Fruit fly (Drosophila melanogaster) whole organism, prepupa: ENCODE results near the gene Jon99Cii.

Source experiments
- Blimp-1 ChIP-seq: fragments of 200-800 bp; sonication (Bioruptor generic); optimal IDR thresholded peaks from 3 replicates; lab custom pipeline; 2017; ENCODE audit warnings: missing biosample characterization, missing genetic modification characterization, mild to moderate bottlenecking, moderate library complexity, missing genetic modification reagents
- CG10631 ChIP-seq: fragments of 200-800 bp; sonication (Bioruptor generic); optimal IDR thresholded peaks from 2 replicates; lab custom pipeline; 2016; ENCODE audit warnings: missing biosample characterization, missing genetic modification characterization
- CG10669 ChIP-seq: fragments of 200-800 bp; sonication (Bioruptor generic); optimal IDR thresholded peaks from 3 replicates; lab custom pipeline; 2018; ENCODE audit warnings: missing biosample characterization, mild to moderate bottlenecking, missing genetic modification characterization, moderate library complexity
- CG11294 ChIP-seq: fragments of 200-800 bp; sonication (Bioruptor generic); IDR thresholded peaks from 2 replicates; pipeline ENCODE4 v1.3.6; 2022; ENCODE audit warnings: missing biosample characterization, missing genetic modification characterization
- CG15336 ChIP-seq: fragments of 200-800 bp; sonication (Bioruptor generic); IDR thresholded peaks from 2 replicates; pipeline ENCODE4 v1.3.6; 2022; ENCODE audit warnings: missing biosample characterization, missing genetic modification characterization
- CG1621 ChIP-seq: fragments of 200-800 bp; sonication (Bioruptor generic); optimal IDR thresholded peaks from 3 replicates; lab custom pipeline; 2018; ENCODE audit warnings: missing biosample characterization, mild to moderate bottlenecking, missing genetic modification characterization
- CG16779 ChIP-seq: fragments of 200-800 bp; sonication (Bioruptor generic); optimal IDR thresholded peaks from 3 replicates; lab custom pipeline; 2017; ENCODE audit warnings: missing biosample characterization, mild to moderate bottlenecking, missing genetic modification characterization
- CG3032 ChIP-seq: fragments of 200-800 bp; optimal IDR thresholded peaks from 2 replicates; lab custom pipeline; 2019; ENCODE audit warnings: missing biosample characterization, mild to moderate bottlenecking, missing genetic modification characterization, moderate library complexity
- CG32006 ChIP-seq: fragments of 200-800 bp; sonication (Bioruptor generic); optimal IDR thresholded peaks from 3 replicates; lab custom pipeline; 2017; ENCODE audit warnings: missing biosample characterization, mild to moderate bottlenecking, missing genetic modification characterization
- CG34406 ChIP-seq: fragments of 200-800 bp; sonication (Bioruptor generic); optimal IDR thresholded peaks from 3 replicates; lab custom pipeline; 2016; ENCODE audit warnings: missing biosample characterization, missing genetic modification characterization
- CG3919 ChIP-seq: fragments of 200-800 bp; sonication (Bioruptor generic); optimal IDR thresholded peaks from 3 replicates; lab custom pipeline; 2016; ENCODE audit warnings: missing biosample characterization, missing genetic modification characterization
- CG4318 ChIP-seq: fragments of 200-800 bp; sonication (Bioruptor generic); optimal IDR thresholded peaks from 3 replicates; lab custom pipeline; 2017; ENCODE audit warnings: missing biosample characterization, mild to moderate bottlenecking, missing genetic modification characterization
- CG6276 ChIP-seq: fragments of 200-800 bp; sonication (Bioruptor generic); optimal IDR thresholded peaks from 2 replicates; lab custom pipeline; 2017; ENCODE audit warnings: missing biosample characterization, mild to moderate bottlenecking, missing genetic modification characterization
- CG6808 ChIP-seq: fragments of 200-800 bp; sonication (Bioruptor generic); optimal IDR thresholded peaks from 3 replicates; lab custom pipeline; 2017; ENCODE audit warnings: missing biosample characterization, missing genetic modification characterization, mild to moderate bottlenecking, moderate library complexity, missing genetic modification reagents
- CG6854 ChIP-seq: fragments of 200-800 bp; sonication (Bioruptor generic); optimal IDR thresholded peaks from 2 replicates; lab custom pipeline; 2017; ENCODE audit warnings: missing biosample characterization, mild to moderate bottlenecking, missing genetic modification characterization
- CG8319 ChIP-seq: fragments of 200-800 bp; sonication (Bioruptor generic); optimal IDR thresholded peaks from 3 replicates; lab custom pipeline; 2016; ENCODE audit warnings: missing biosample characterization, missing genetic modification characterization
- CG8632 ChIP-seq: fragments of 200-800 bp; sonication (Bioruptor generic); optimal IDR thresholded peaks from 3 replicates; lab custom pipeline; 2016; ENCODE audit warnings: missing biosample characterization, missing genetic modification characterization
- Eip75B ChIP-seq: fragments of 200-800 bp; sonication (Bioruptor generic); optimal IDR thresholded peaks from 3 replicates; lab custom pipeline; 2016; ENCODE audit warnings: missing biosample characterization, missing genetic modification characterization
- Eip78C ChIP-seq: fragments of 200-800 bp; sonication (Bioruptor generic); peaks from one replicate; lab custom pipeline; 2016; ENCODE audit warnings: missing biosample characterization, missing genetic modification characterization
- Eip93F ChIP-seq: fragments of 200-800 bp; sonication (Bioruptor generic); optimal IDR thresholded peaks from 2 replicates; lab custom pipeline; 2016; ENCODE audit warnings: missing biosample characterization, mild to moderate bottlenecking, missing genetic modification characterization
- Ets96B ChIP-seq: fragments of 200-800 bp; optimal IDR thresholded peaks from 2 replicates; lab custom pipeline; 2019; ENCODE audit warnings: missing biosample characterization, mild to moderate bottlenecking, missing genetic modification characterization, moderate library complexity
- Gug ChIP-seq: fragments of 200-800 bp; sonication (Bioruptor generic); IDR thresholded peaks from 2 replicates; pipeline ENCODE4 v1.3.6; 2022; ENCODE audit warnings: missing biosample characterization, missing genetic modification characterization
- Hr39 ChIP-seq: fragments of 200-800 bp; sonication (Bioruptor generic); optimal IDR thresholded peaks from 2 replicates; lab custom pipeline; 2016; ENCODE audit warnings: missing biosample characterization, missing genetic modification characterization
- Hr4 ChIP-seq: fragments of 200-800 bp; sonication (Bioruptor generic); optimal IDR thresholded peaks from 3 replicates; lab custom pipeline; 2016; ENCODE audit warnings: missing biosample characterization, missing genetic modification characterization
- Lpt ChIP-seq: fragments of 200-800 bp; sonication (Bioruptor generic); optimal IDR thresholded peaks from 3 replicates; lab custom pipeline; 2016; ENCODE audit warnings: missing biosample characterization, missing genetic modification characterization
- Met ChIP-seq: fragments of 200-800 bp; sonication (Bioruptor generic); optimal IDR thresholded peaks from 3 replicates; lab custom pipeline; 2016; ENCODE audit warnings: missing biosample characterization, missing genetic modification characterization
- OdsH ChIP-seq: fragments of 200-800 bp; sonication (Bioruptor generic); optimal IDR thresholded peaks from 3 replicates; lab custom pipeline; 2016; ENCODE audit warnings: missing biosample characterization, missing genetic modification characterization
- Sox102F ChIP-seq: fragments of 200-800 bp; sonication (Bioruptor generic); optimal IDR thresholded peaks from 2 replicates; lab custom pipeline; 2016; ENCODE audit warnings: missing biosample characterization, mild to moderate bottlenecking, missing genetic modification characterization
- Sox14 ChIP-seq: fragments of 200-800 bp; sonication (Bioruptor generic); optimal IDR thresholded peaks from 3 replicates; lab custom pipeline; 2016; ENCODE audit warnings: missing biosample characterization, missing genetic modification characterization
- achi ChIP-seq: fragments of 200-800 bp; sonication (Bioruptor generic); optimal IDR thresholded peaks from 3 replicates; lab custom pipeline; 2016; ENCODE audit warnings: missing biosample characterization, missing genetic modification characterization
- acj6 ChIP-seq: fragments of 200-800 bp; sonication (Bioruptor generic); optimal IDR thresholded peaks from 3 replicates; lab custom pipeline; 2016; ENCODE audit warnings: missing biosample characterization, missing genetic modification characterization
- cyc ChIP-seq: fragments of 200-800 bp; sonication (Bioruptor generic); optimal IDR thresholded peaks from 3 replicates; lab custom pipeline; 2016; ENCODE audit warnings: missing biosample characterization, missing genetic modification characterization
- dsx ChIP-seq: fragments of 200-800 bp; optimal IDR thresholded peaks from 3 replicates; lab custom pipeline; 2019; ENCODE audit warnings: missing biosample characterization, mild to moderate bottlenecking, missing genetic modification characterization, moderate library complexity; ENCODE audit not compliant: poor library complexity, severe bottlenecking
- eg ChIP-seq: fragments of 200-800 bp; sonication (Bioruptor generic); IDR thresholded peaks from 3 replicates; pipeline ENCODE4 v1.3.6; 2022; ENCODE audit warnings: missing biosample characterization, missing genetic modification characterization
- fd59A ChIP-seq: fragments of 200-800 bp; sonication (Bioruptor generic); optimal IDR thresholded peaks from 2 replicates; lab custom pipeline; 2017; ENCODE audit warnings: missing biosample characterization, mild to moderate bottlenecking, missing genetic modification characterization, missing genetic modification reagents
- fd85E ChIP-seq: fragments of 200-800 bp; sonication (Bioruptor generic); optimal IDR thresholded peaks from 3 replicates; lab custom pipeline; 2016; ENCODE audit warnings: missing biosample characterization, missing genetic modification characterization
- fkh ChIP-seq: fragments of 200-800 bp; sonication (Bioruptor generic); optimal IDR thresholded peaks from 3 replicates; lab custom pipeline; 2017; ENCODE audit warnings: missing biosample characterization, mild to moderate bottlenecking, missing genetic modification characterization, moderate library complexity
- lz ChIP-seq: fragments of 200-800 bp; sonication (Bioruptor generic); optimal IDR thresholded peaks from 3 replicates; lab custom pipeline; 2016; ENCODE audit warnings: missing biosample characterization, missing genetic modification characterization
- net ChIP-seq: fragments of 200-800 bp; sonication (Bioruptor generic); optimal IDR thresholded peaks from 3 replicates; lab custom pipeline; 2016; ENCODE audit warnings: missing biosample characterization, missing genetic modification characterization
- pdm3 ChIP-seq: fragments of 200-800 bp; sonication (Bioruptor generic); optimal IDR thresholded peaks from 3 replicates; lab custom pipeline; 2016; ENCODE audit warnings: missing biosample characterization, missing genetic modification characterization
- salr ChIP-seq, 2 experiments: fragments of 200-800 bp; sonication (Bioruptor generic); optimal IDR thresholded peaks; 3 replicates each; lab custom pipeline; 2016 to 2018; ENCODE audit warnings: missing biosample characterization in 2 of 2, missing genetic modification characterization in 2 of 2, mild to moderate bottlenecking in 1 of 2
- spab ChIP-seq: fragments of 200-800 bp; sonication (Bioruptor generic); optimal IDR thresholded peaks from 2 replicates; lab custom pipeline; 2017; ENCODE audit warnings: missing biosample characterization, mild to moderate bottlenecking, missing genetic modification characterization, missing genetic modification reagents
- ss ChIP-seq, 2 experiments: fragments of 200-800 bp; sonication (Bioruptor generic); optimal IDR thresholded peaks; 2 replicates in 1 of 2; 3 replicates in 1 of 2; lab custom pipeline; 2017 to 2018; ENCODE audit warnings: mild to moderate bottlenecking in 2 of 2, missing biosample characterization in 2 of 2, missing genetic modification characterization in 2 of 2, moderate library complexity in 1 of 2
- svp ChIP-seq: fragments of 200-800 bp; sonication (Bioruptor generic); peaks from one replicate; lab custom pipeline; 2016; ENCODE audit warnings: missing biosample characterization, missing genetic modification characterization
- topi ChIP-seq: fragments of 200-800 bp; sonication (Bioruptor generic); optimal IDR thresholded peaks from 3 replicates; lab custom pipeline; 2016; ENCODE audit warnings: missing biosample characterization, missing genetic modification characterization
- vri ChIP-seq: fragments of 200-800 bp; sonication (Bioruptor generic); optimal IDR thresholded peaks from 3 replicates; lab custom pipeline; 2016; ENCODE audit warnings: missing biosample characterization, mild to moderate bottlenecking, missing genetic modification characterization

The Jon99Cii gene

DNA sequence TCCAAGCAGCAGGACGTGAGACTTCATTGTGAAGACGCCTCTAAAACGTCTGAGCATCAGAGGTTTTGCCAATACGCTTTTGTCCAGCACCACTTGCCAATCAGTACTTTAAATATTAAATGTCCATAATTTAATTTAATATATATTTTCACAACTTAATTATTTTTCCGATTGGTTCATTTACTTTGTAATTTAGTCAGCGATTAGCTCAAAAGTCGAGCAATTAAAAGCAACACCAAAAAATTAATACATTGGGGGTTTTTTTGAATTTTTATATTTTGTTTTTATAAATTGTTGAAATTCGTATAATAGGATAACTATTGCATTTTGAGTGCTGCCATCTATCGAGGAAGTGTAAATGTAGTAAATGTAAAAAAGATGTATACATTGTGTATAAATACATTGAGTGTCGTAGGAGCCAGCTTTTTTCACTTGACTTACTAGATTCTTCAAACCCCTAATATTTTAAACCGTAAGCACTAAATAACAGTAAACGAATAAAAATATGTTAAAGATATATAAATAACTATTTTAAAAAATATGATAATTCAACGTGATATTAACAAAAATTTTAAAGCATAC is 20.5 kb downstream of the Jon99Cii start, which contains the start of gene CG15517:
CG15517 (minus strand) TSS at position 51 of the 582 bp plus-strand sequence.
- no peak for TF ChIP-seq CG1621 (tag; lab: Kevin White, UChicago)
- peak; percentile 11 for TF ChIP-seq cyc (GFP tag; lab: Kevin White, UChicago)
- peak; percentile 30 for TF ChIP-seq fkh
- TF ChIP-seq Hr39 (GFP tag; lab: Kevin White, UChicago), result peak; percentile 2
- peak; percentile 60 for TF ChIP-seq Eip78C

dm6 chr3R:29899635-29900034 is 24.8 kb downstream of the Jon99Cii start:
- no peak for TF ChIP-seq fd59A (GFP tag; lab: Kevin White, UChicago)
- no peak for TF ChIP-seq topi (GFP tag; lab: Kevin White, UChicago)
- TF ChIP-seq svp (GFP tag; lab: Kevin White, UChicago), result no peak
- no peak for TF ChIP-seq ss (GFP tag; optimal IDR thresholded peaks at IDR 0.05; lab: Kevin White, UChicago)
- TF ChIP-seq vri (GFP tag; lab: Kevin White, UChicago), result no peak
- TF ChIP-seq Ets96B (tag; lab: Kevin White, UChicago), result no peak
- TF ChIP-seq CG3032 (tag; lab: Kevin White, UChicago), result no peak
- TF ChIP-seq pdm3, result no peak
- TF ChIP-seq fkh, result no peak
- TF ChIP-seq CG8319 (GFP tag; lab: Kevin White, UChicago), result no peak
- TF ChIP-seq Sox102F (GFP tag; lab: Kevin White, UChicago), result no peak
- no peak for TF ChIP-seq CG15336 (GFP tag; lab: Robert Waterston, UW)
- TF ChIP-seq CG10669 (GFP tag; lab: Kevin White, UChicago), result no peak
- TF ChIP-seq CG10631 (GFP tag; lab: Kevin White, UChicago), result no peak
- no peak for TF ChIP-seq CG34406 (GFP tag; lab: Kevin White, UChicago)
- no peak for TF ChIP-seq Blimp-1 (GFP tag; lab: Kevin White, UChicago)
- no peak for TF ChIP-seq OdsH

- TF ChIP-seq spab (GFP tag; lab: Kevin White, UChicago) (no peak), CG8632 (GFP tag; lab: Kevin White, UChicago) (no peak), CG34406 (GFP tag; lab: Kevin White, UChicago) (no peak), Eip75B (no peak), vri (GFP tag; lab: Kevin White, UChicago) (no peak), net (GFP tag; lab: Kevin White, UChicago) (no peak), CG6808 (GFP tag; lab: Kevin White, UChicago) (no peak), fd59A (GFP tag; lab: Kevin White, UChicago) (no peak), topi (GFP tag; lab: Kevin White, UChicago) (no peak), CG3919 (no peak), Met (GFP tag; lab: Kevin White, UChicago) (no peak), CG6276 (GFP tag; lab: Kevin White, UChicago) (peak; percentile 20), salr (GFP tag; optimal IDR thresholded peaks at IDR 0.05; lab: Kevin White, UChicago) (no peak), CG16779 (tag; lab: Kevin White, UChicago) (no peak), fkh (no peak), Lpt (GFP tag; lab: Kevin White, UChicago) (no peak), Sox14 (GFP tag; lab: Kevin White, UChicago) (no peak), CG11294 (peak; percentile 45), eg (GFP tag; lab: Robert Waterston, UW) (peak; percentile 31; the same call in 1 of the 3 replicates), lz (no peak), CG8319 (GFP tag; lab: Kevin White, UChicago) (no peak), CG6854 (GFP tag; lab: Kevin White, UChicago) (no peak), Gug (no peak), Hr4 (peak; percentile 46), dsx (GFP tag; lab: Kevin White, UChicago) (no peak), CG10669 (GFP tag; lab: Kevin White, UChicago) (no peak), achi (GFP tag; lab: Kevin White, UChicago) (no peak), Sox102F (GFP tag; lab: Kevin White, UChicago) (no peak), CG32006 (GFP tag; lab: Kevin White, UChicago) (peak; percentile 46), Eip93F (GFP tag; lab: Kevin White, UChicago) (no peak), ss (GFP tag; optimal IDR thresholded peaks at IDR 0.05; lab: Kevin White, UChicago) (no peak), Ets96B (tag; lab: Kevin White, UChicago) (no peak), fd85E (no peak), acj6 (no peak), CG4318 (no peak), CG10631 (GFP tag; lab: Kevin White, UChicago) (no peak)
These were observed 25.8 kb downstream of the Jon99Cii start for dm6 chr3R:29898588-29898987.
